Worm (Caenorhabditis elegans) whole organism, mixed stage, embryonic: Measurements from ENCODE around the gene sri-33.
"Not testable (repeated sequence)": the region's sequence is repeated elsewhere in the genome, so short reads cannot be mapped to it uniquely, and the experiment has no call there.

Source experiments
- M03D4.4 ChIP-seq: sonication (generic microtip); optimal IDR thresholded peaks from 2 replicates; lab custom pipeline; 2017; ENCODE audit warnings: mild to moderate bottlenecking, missing genetic modification characterization, missing compliant biosample characterization
- bed-3 ChIP-seq: fragments of 200-800 bp; sonication (Bioruptor generic); optimal IDR thresholded peaks from 3 replicates; lab custom pipeline; 2018; ENCODE audit warnings: mild to moderate bottlenecking, missing genetic modification characterization, moderate library complexity, missing compliant biosample characterization
- blmp-1 ChIP-seq: fragments of 150-350 bp; optimal IDR thresholded peaks from 2 replicates; lab custom pipeline; 2014; ENCODE audit warnings: missing biosample characterization, missing genetic modification characterization
- ceh-39 ChIP-seq: fragments of 150-350 bp; optimal IDR thresholded peaks from 2 replicates; lab custom pipeline; 2014; ENCODE audit warnings: missing biosample characterization, missing genetic modification characterization
- ceh-83 ChIP-seq: fragments of 200-800 bp; sonication (Bioruptor generic); optimal IDR thresholded peaks from 2 replicates; lab custom pipeline; 2018; ENCODE audit warnings: mild to moderate bottlenecking, missing genetic modification characterization, missing compliant biosample characterization
- ces-1 ChIP-seq: fragments of 150-350 bp; optimal IDR thresholded peaks from 2 replicates; lab custom pipeline; 2014; ENCODE audit warnings: missing biosample characterization, missing genetic modification reagents, missing genetic modification characterization
- cnd-1 ChIP-seq: fragments of 200-800 bp; sonication (Bioruptor generic); optimal IDR thresholded peaks from 2 replicates; lab custom pipeline; 2018; ENCODE audit warnings: mild to moderate bottlenecking, missing genetic modification characterization, missing compliant biosample characterization
- drap-1 ChIP-seq: fragments of 200-800 bp; sonication (Bioruptor generic); optimal IDR thresholded peaks from 3 replicates; lab custom pipeline; 2018; ENCODE audit warnings: mild to moderate bottlenecking, missing genetic modification characterization, missing compliant biosample characterization
- elt-1 ChIP-seq: sonication (generic microtip); optimal IDR thresholded peaks from 2 replicates; lab custom pipeline; 2017; ENCODE audit warnings: missing genetic modification characterization, mild to moderate bottlenecking, missing compliant biosample characterization, antibody characterized with exemption, moderate library complexity, borderline replicate concordance; ENCODE audit not compliant: insufficient read depth
- elt-3 ChIP-seq: fragments of 150-350 bp; optimal IDR thresholded peaks from 2 replicates; lab custom pipeline; 2014; ENCODE audit warnings: missing biosample characterization, missing genetic modification characterization
- ham-2 ChIP-seq: fragments of 200-800 bp; sonication (Bioruptor generic); optimal IDR thresholded peaks from 2 replicates; lab custom pipeline; 2018; ENCODE audit warnings: mild to moderate bottlenecking, missing genetic modification characterization, missing compliant biosample characterization
- hlh-1 ChIP-seq: fragments of 150-350 bp; optimal IDR thresholded peaks from 2 replicates; lab custom pipeline; 2014; ENCODE audit warnings: missing biosample characterization, missing genetic modification reagents, missing genetic modification characterization
- lin-13 ChIP-seq: fragments of 150-350 bp; optimal IDR thresholded peaks from 2 replicates; lab custom pipeline; 2014; ENCODE audit warnings: missing biosample characterization, missing genetic modification characterization
- lin-32 ChIP-seq: fragments of 200-800 bp; sonication (Bioruptor generic); optimal IDR thresholded peaks from 2 replicates; lab custom pipeline; 2018; ENCODE audit warnings: mild to moderate bottlenecking, missing genetic modification characterization, missing compliant biosample characterization
- lsy-2 ChIP-seq: fragments of 150-350 bp; optimal IDR thresholded peaks from 2 replicates; lab custom pipeline; 2014; ENCODE audit warnings: missing biosample characterization, missing genetic modification characterization
- mep-1 ChIP-seq: fragments of 150-350 bp; optimal IDR thresholded peaks from 2 replicates; lab custom pipeline; 2017; ENCODE audit warnings: missing biosample characterization, missing genetic modification reagents, missing genetic modification characterization, inconsistent platforms
- mls-2 ChIP-seq: sonication (generic microtip); optimal IDR thresholded peaks from 2 replicates; lab custom pipeline; 2016; ENCODE audit warnings: mild to moderate bottlenecking, missing genetic modification characterization, moderate library complexity, missing compliant biosample characterization
- nhr-12 ChIP-seq: fragments of 150-350 bp; optimal IDR thresholded peaks from 2 replicates; lab custom pipeline; 2014; ENCODE audit warnings: missing biosample characterization, missing genetic modification characterization
- nhr-2 ChIP-seq: fragments of 150-350 bp; optimal IDR thresholded peaks from 2 replicates; lab custom pipeline; 2014; ENCODE audit warnings: missing biosample characterization, missing genetic modification characterization
- nhr-237 ChIP-seq: fragments of 150-350 bp; optimal IDR thresholded peaks from 2 replicates; lab custom pipeline; 2014; ENCODE audit warnings: missing biosample characterization, missing genetic modification characterization
- nhr-76 ChIP-seq: sonication (generic microtip); optimal IDR thresholded peaks from 2 replicates; lab custom pipeline; 2017; ENCODE audit warnings: missing biosample characterization, missing genetic modification characterization
- pha-4 ChIP-seq: fragments of 150-350 bp; optimal IDR thresholded peaks from 2 replicates; lab custom pipeline; 2018; ENCODE audit warnings: missing biosample characterization, missing genetic modification reagents, missing genetic modification characterization
- sem-2 ChIP-seq: fragments of 200-800 bp; sonication (Bioruptor generic); optimal IDR thresholded peaks from 2 replicates; lab custom pipeline; 2018; ENCODE audit warnings: mild to moderate bottlenecking, missing genetic modification characterization, missing compliant biosample characterization
- snpc-4 ChIP-seq: fragments of 150-350 bp; optimal IDR thresholded peaks from 2 replicates; lab custom pipeline; 2014; ENCODE audit warnings: missing biosample characterization, missing genetic modification characterization
- sptf-1 ChIP-seq: sonication (generic microtip); optimal IDR thresholded peaks from 2 replicates; lab custom pipeline; 2017; ENCODE audit warnings: mild to moderate bottlenecking, missing genetic modification characterization, moderate library complexity, missing compliant biosample characterization
- unc-120 ChIP-seq: sonication (generic microtip); optimal IDR thresholded peaks from 2 replicates; lab custom pipeline; 2017; ENCODE audit warnings: missing genetic modification characterization, missing compliant biosample characterization; ENCODE audit not compliant: poor library complexity, severe bottlenecking
- unc-39 ChIP-seq: fragments of 150-350 bp; optimal IDR thresholded peaks from 2 replicates; lab custom pipeline; 2014; ENCODE audit warnings: missing biosample characterization, missing genetic modification characterization
- unc-62 ChIP-seq: fragments of 150-350 bp; optimal IDR thresholded peaks from 2 replicates; lab custom pipeline; 2014; ENCODE audit warnings: missing biosample characterization, missing genetic modification reagents, missing genetic modification characterization
- zip-8 ChIP-seq: fragments of 150-350 bp; optimal IDR thresholded peaks from 2 replicates; lab custom pipeline; 2014; ENCODE audit warnings: missing biosample characterization, missing genetic modification characterization

Gene sri-33

DNA sequence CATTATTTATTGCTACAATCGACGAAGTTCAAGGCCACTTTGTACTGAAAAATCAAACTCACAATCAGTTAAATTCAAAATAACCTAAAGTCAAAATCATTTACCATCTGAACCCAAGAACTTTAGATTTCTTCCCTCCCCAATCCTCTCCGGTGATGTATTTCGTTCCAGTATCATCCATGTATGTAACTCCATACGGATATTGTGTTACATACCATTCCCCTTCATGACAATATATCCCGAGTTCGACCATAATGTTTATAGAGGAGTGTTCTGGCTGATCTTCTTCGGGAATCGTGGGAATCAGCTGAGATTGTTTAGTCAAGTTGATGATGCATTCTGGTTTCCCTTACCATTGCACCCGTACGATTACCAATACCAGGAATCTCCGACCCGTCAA lies 8.2 kb downstream of the sri-33 start:
- TF ChIP-seq ces-1 (GFP tag; lab: Kevin White, UChicago): no peak
- no peak for TF ChIP-seq unc-39
- no peak for TF ChIP-seq sptf-1 (tag; lab: Kevin White, UChicago)
- TF ChIP-seq ceh-83: no peak
- TF ChIP-seq elt-3 (tag; lab: Kevin White, UChicago): no peak
- no peak for TF ChIP-seq nhr-237 (tag; lab: Kevin White, UChicago)
- no peak for TF ChIP-seq snpc-4 (tag; lab: Kevin White, UChicago)
- TF ChIP-seq sem-2: no peak
- TF ChIP-seq, all 35 proteins: peak for 0

DNA sequence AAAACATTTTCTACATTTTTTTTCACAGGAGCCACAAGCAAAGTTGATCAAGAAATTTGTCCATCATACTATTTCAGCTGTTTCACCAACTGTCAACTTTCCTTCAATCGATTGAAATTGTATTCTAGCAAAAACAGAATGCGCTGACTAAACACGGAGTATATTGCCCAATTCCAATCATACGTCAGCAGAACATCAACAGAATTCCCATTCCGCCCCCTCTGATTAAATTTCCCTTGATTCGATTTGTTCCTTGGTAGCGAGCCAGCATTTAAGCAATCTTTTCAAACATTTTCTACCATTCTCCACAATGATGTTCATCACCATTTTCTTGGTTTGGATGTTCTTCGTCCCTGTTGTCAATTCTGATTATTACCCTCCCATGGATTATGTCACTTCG lies 10.8 kb downstream of the sri-33 start, which contains the start of gene T10D4.15:
Gene T10D4.15 (plus strand): TSS at position 301 of the 400 bp plus-strand sequence.
- TF ChIP-seq sptf-1 (tag; lab: Kevin White, UChicago) (no peak), snpc-4 (tag; lab: Kevin White, UChicago) (no peak), lin-13 (tag; lab: Kevin White, UChicago) (no peak), blmp-1 (tag; lab: Kevin White, UChicago) (no peak), nhr-76 (tag; lab: Kevin White, UChicago) (no peak), nhr-12 (tag; lab: Kevin White, UChicago) (no peak), elt-3 (tag; lab: Kevin White, UChicago) (no peak), pha-4 (no peak), unc-120 (tag; lab: Kevin White, UChicago) (no peak), mls-2 (tag; lab: Kevin White, UChicago) (no peak), unc-39 (no peak), elt-1 (no peak), nhr-2 (tag; lab: Kevin White, UChicago) (no peak), ces-1 (GFP tag; lab: Kevin White, UChicago) (no peak), bed-3 (GFP tag; lab: Kevin White, UChicago) (no peak), lsy-2 (tag; lab: Kevin White, UChicago) (no peak)

DNA sequence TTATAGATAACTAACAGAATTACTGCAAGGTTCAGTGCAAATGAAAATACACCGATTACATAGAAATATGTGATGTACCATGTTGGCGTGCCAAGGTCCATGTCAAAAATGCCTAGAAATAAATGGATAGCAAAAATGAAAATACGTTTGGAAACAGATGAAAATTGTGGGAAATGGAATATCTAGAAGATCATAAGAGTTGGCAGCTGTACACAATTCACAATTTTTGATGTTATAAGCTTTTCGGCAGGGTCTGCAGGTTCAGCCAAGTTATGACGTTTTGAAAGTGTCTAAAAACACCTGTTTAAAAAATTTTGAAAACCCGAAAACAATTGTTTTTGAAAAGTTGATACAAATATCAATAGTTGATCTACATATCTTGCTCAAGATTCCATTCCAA lies 12.1 kb downstream of the sri-33 start, which contains the start of gene sri-43:
Gene sri-43 (minus strand): TSS at position 101 of the 400 bp plus-strand sequence.
- TF ChIP-seq lin-32 (GFP tag; lab: Kevin White, UChicago); ham-2 (GFP tag; lab: Kevin White, UChicago); nhr-237 (tag; lab: Kevin White, UChicago): not testable (repeated sequence)

DNA sequence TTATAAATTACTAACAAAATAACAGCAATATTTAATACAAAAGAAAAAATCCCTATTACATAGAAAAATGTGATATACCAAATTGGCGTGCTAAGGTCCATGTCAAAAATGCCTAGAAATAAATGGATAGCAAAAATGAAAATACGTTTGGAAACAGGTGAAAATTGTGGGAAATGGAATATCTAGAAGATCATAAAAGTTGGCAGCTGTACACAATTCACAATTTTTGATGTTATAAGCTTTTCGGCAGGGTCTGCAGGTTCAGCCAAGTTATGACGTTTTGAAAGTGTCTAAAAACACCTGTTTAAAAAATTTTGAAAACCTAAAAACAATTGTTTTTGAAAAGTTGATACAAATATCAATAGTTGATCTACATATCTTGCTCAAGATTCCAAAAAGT lies 13.8 kb downstream of the sri-33 start, which contains the start of gene sri-42:
Gene sri-42 (minus strand): TSS at position 101 of the 400 bp plus-strand sequence.
- TF ChIP-seq lin-32 (GFP tag; lab: Kevin White, UChicago); zip-8; nhr-2 (tag; lab: Kevin White, UChicago): not testable (repeated sequence)

DNA sequence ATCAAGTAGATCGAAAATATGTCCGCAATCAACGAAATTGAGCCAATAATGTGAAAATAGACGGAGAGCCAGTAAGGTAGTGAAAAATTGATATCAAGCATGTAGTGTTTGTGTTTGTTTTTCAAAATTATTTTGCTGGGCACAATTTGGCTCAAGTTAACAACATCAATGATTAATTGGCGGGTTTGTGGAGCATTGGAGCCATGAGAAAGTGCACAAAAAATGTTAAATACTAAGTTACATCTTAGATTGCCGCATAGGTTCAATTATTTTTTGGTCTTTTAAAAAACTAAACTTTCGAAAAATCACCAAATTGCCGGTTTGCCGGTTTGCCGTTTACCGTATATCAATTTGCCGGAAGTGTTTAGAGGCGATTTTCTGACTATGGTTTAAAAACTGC lies 18.8 kb downstream of the sri-33 start, which contains the start of gene sri-54:
Gene sri-54 (minus strand): TSS at position 101 of the 400 bp plus-strand sequence.
- TF ChIP-seq unc-62 (GFP tag; lab: Kevin White, UChicago) (no peak), mep-1 (no peak), sem-2 (no peak)

DNA sequence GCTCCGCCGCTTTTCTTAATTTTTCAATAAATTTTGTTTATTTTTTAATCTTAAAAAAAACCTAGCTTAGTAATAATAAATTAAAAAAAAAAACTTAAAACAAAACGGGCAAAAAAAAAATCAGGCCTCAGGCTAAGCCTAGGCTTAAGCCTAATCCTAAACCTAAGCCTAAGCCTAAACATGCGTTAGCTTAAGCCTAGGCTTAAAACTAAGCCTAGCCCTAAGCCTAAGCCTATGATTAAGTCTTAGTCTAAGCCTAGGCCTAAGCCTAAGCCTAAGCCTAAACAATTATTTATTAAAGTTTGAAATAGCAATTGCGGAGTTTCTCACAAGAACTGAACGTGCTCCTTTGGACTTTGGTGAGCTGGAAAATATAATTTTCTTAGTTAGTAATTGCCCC lies 21.4 kb downstream of the sri-33 start:
- TF ChIP-seq nhr-12 (tag; lab: Kevin White, UChicago) (no peak), ces-1 (GFP tag; lab: Kevin White, UChicago) (no peak), unc-62 (GFP tag; lab: Kevin White, UChicago) (no peak), lsy-2 (tag; lab: Kevin White, UChicago) (no peak), ceh-39 (no peak), nhr-76 (tag; lab: Kevin White, UChicago) (no peak), mls-2 (tag; lab: Kevin White, UChicago) (no peak), M03D4.4 (tag; lab: Kevin White, UChicago) (no peak), hlh-1 (tag; lab: Kevin White, UChicago) (no peak), pha-4 (no peak), zip-8 (no peak), unc-39 (no peak), nhr-2 (tag; lab: Kevin White, UChicago) (no peak), lin-13 (tag; lab: Kevin White, UChicago) (no peak), cnd-1 (tag; lab: Kevin White, UChicago) (no peak), drap-1 (GFP tag; lab: Kevin White, UChicago) (no peak), bed-3 (GFP tag; lab: Kevin White, UChicago) (no peak), unc-120 (tag; lab: Kevin White, UChicago) (no peak)
